Worm (Caenorhabditis elegans) whole organism, mixed stage, embryonic: ENCODE data around the gene T23G4.2.

Experiments
- M03D4.4 ChIP-seq: sonication (generic microtip); optimal IDR thresholded peaks from 2 replicates; lab custom pipeline; 2017; ENCODE audit warnings: mild to moderate bottlenecking, missing genetic modification characterization, missing compliant biosample characterization
- bed-3 ChIP-seq: fragments of 200-800 bp; sonication (Bioruptor generic); optimal IDR thresholded peaks from 3 replicates; lab custom pipeline; 2018; ENCODE audit warnings: mild to moderate bottlenecking, missing genetic modification characterization, moderate library complexity, missing compliant biosample characterization
- blmp-1 ChIP-seq: fragments of 150-350 bp; optimal IDR thresholded peaks from 2 replicates; lab custom pipeline; 2014; ENCODE audit warnings: missing biosample characterization, missing genetic modification characterization
- ceh-39 ChIP-seq: fragments of 150-350 bp; optimal IDR thresholded peaks from 2 replicates; lab custom pipeline; 2014; ENCODE audit warnings: missing biosample characterization, missing genetic modification characterization
- ceh-43 ChIP-seq: fragments of 200-800 bp; sonication (Bioruptor generic); optimal IDR thresholded peaks from 2 replicates; lab custom pipeline; 2018; ENCODE audit warnings: mild to moderate bottlenecking, missing genetic modification characterization, moderate library complexity, missing compliant biosample characterization
- ceh-83 ChIP-seq: fragments of 200-800 bp; sonication (Bioruptor generic); optimal IDR thresholded peaks from 2 replicates; lab custom pipeline; 2018; ENCODE audit warnings: mild to moderate bottlenecking, missing genetic modification characterization, missing compliant biosample characterization
- ces-1 ChIP-seq: fragments of 150-350 bp; optimal IDR thresholded peaks from 2 replicates; lab custom pipeline; 2014; ENCODE audit warnings: missing biosample characterization, missing genetic modification reagents, missing genetic modification characterization
- cnd-1 ChIP-seq: fragments of 200-800 bp; sonication (Bioruptor generic); optimal IDR thresholded peaks from 2 replicates; lab custom pipeline; 2018; ENCODE audit warnings: mild to moderate bottlenecking, missing genetic modification characterization, missing compliant biosample characterization
- drap-1 ChIP-seq: fragments of 200-800 bp; sonication (Bioruptor generic); optimal IDR thresholded peaks from 3 replicates; lab custom pipeline; 2018; ENCODE audit warnings: mild to moderate bottlenecking, missing genetic modification characterization, missing compliant biosample characterization
- elt-1 ChIP-seq: sonication (generic microtip); optimal IDR thresholded peaks from 2 replicates; lab custom pipeline; 2017; ENCODE audit warnings: missing genetic modification characterization, mild to moderate bottlenecking, missing compliant biosample characterization, antibody characterized with exemption, moderate library complexity, borderline replicate concordance; ENCODE audit not compliant: insufficient read depth
- elt-3 ChIP-seq: fragments of 150-350 bp; optimal IDR thresholded peaks from 2 replicates; lab custom pipeline; 2014; ENCODE audit warnings: missing biosample characterization, missing genetic modification characterization
- flh-1 ChIP-seq: fragments of 200-800 bp; sonication (Bioruptor generic); optimal IDR thresholded peaks from 2 replicates; lab custom pipeline; 2018; ENCODE audit warnings: mild to moderate bottlenecking, missing genetic modification characterization, moderate library complexity, missing compliant biosample characterization
- ham-2 ChIP-seq: fragments of 200-800 bp; sonication (Bioruptor generic); optimal IDR thresholded peaks from 2 replicates; lab custom pipeline; 2018; ENCODE audit warnings: mild to moderate bottlenecking, missing genetic modification characterization, missing compliant biosample characterization
- hlh-1 ChIP-seq: fragments of 150-350 bp; optimal IDR thresholded peaks from 2 replicates; lab custom pipeline; 2014; ENCODE audit warnings: missing biosample characterization, missing genetic modification reagents, missing genetic modification characterization
- lin-13 ChIP-seq: fragments of 150-350 bp; optimal IDR thresholded peaks from 2 replicates; lab custom pipeline; 2014; ENCODE audit warnings: missing biosample characterization, missing genetic modification characterization
- lin-32 ChIP-seq: fragments of 200-800 bp; sonication (Bioruptor generic); optimal IDR thresholded peaks from 2 replicates; lab custom pipeline; 2018; ENCODE audit warnings: mild to moderate bottlenecking, missing genetic modification characterization, missing compliant biosample characterization
- lsy-2 ChIP-seq: fragments of 150-350 bp; optimal IDR thresholded peaks from 2 replicates; lab custom pipeline; 2014; ENCODE audit warnings: missing biosample characterization, missing genetic modification characterization
- mab-5 ChIP-seq: fragments of 150-350 bp; optimal IDR thresholded peaks from 2 replicates; lab custom pipeline; 2014; ENCODE audit warnings: missing biosample characterization, missing genetic modification characterization
- mep-1 ChIP-seq: fragments of 150-350 bp; optimal IDR thresholded peaks from 2 replicates; lab custom pipeline; 2017; ENCODE audit warnings: missing biosample characterization, missing genetic modification reagents, missing genetic modification characterization, inconsistent platforms
- mls-2 ChIP-seq: sonication (generic microtip); optimal IDR thresholded peaks from 2 replicates; lab custom pipeline; 2016; ENCODE audit warnings: mild to moderate bottlenecking, missing genetic modification characterization, moderate library complexity, missing compliant biosample characterization
- nhr-12 ChIP-seq: fragments of 150-350 bp; optimal IDR thresholded peaks from 2 replicates; lab custom pipeline; 2014; ENCODE audit warnings: missing biosample characterization, missing genetic modification characterization
- nhr-2 ChIP-seq: fragments of 150-350 bp; optimal IDR thresholded peaks from 2 replicates; lab custom pipeline; 2014; ENCODE audit warnings: missing biosample characterization, missing genetic modification characterization
- nhr-237 ChIP-seq: fragments of 150-350 bp; optimal IDR thresholded peaks from 2 replicates; lab custom pipeline; 2014; ENCODE audit warnings: missing biosample characterization, missing genetic modification characterization
- nhr-28 ChIP-seq: fragments of 150-350 bp; optimal IDR thresholded peaks from 2 replicates; lab custom pipeline; 2014; ENCODE audit warnings: missing biosample characterization, missing genetic modification characterization
- nhr-76 ChIP-seq: sonication (generic microtip); optimal IDR thresholded peaks from 2 replicates; lab custom pipeline; 2017; ENCODE audit warnings: missing biosample characterization, missing genetic modification characterization
- pha-4 ChIP-seq: fragments of 150-350 bp; optimal IDR thresholded peaks from 2 replicates; lab custom pipeline; 2018; ENCODE audit warnings: missing biosample characterization, missing genetic modification reagents, missing genetic modification characterization
- sem-2 ChIP-seq: fragments of 200-800 bp; sonication (Bioruptor generic); optimal IDR thresholded peaks from 2 replicates; lab custom pipeline; 2018; ENCODE audit warnings: mild to moderate bottlenecking, missing genetic modification characterization, missing compliant biosample characterization
- snpc-4 ChIP-seq: fragments of 150-350 bp; optimal IDR thresholded peaks from 2 replicates; lab custom pipeline; 2014; ENCODE audit warnings: missing biosample characterization, missing genetic modification characterization
- sptf-1 ChIP-seq: sonication (generic microtip); optimal IDR thresholded peaks from 2 replicates; lab custom pipeline; 2017; ENCODE audit warnings: mild to moderate bottlenecking, missing genetic modification characterization, moderate library complexity, missing compliant biosample characterization
- tbx-8 ChIP-seq: fragments of 200-800 bp; sonication (Bioruptor generic); optimal IDR thresholded peaks from 2 replicates; lab custom pipeline; 2018; ENCODE audit warnings: mild to moderate bottlenecking, missing genetic modification characterization, moderate library complexity, missing compliant biosample characterization
- unc-120 ChIP-seq: sonication (generic microtip); optimal IDR thresholded peaks from 2 replicates; lab custom pipeline; 2017; ENCODE audit warnings: missing genetic modification characterization, missing compliant biosample characterization; ENCODE audit not compliant: poor library complexity, severe bottlenecking
- unc-39 ChIP-seq: fragments of 150-350 bp; optimal IDR thresholded peaks from 2 replicates; lab custom pipeline; 2014; ENCODE audit warnings: missing biosample characterization, missing genetic modification characterization
- unc-62 ChIP-seq: fragments of 150-350 bp; optimal IDR thresholded peaks from 2 replicates; lab custom pipeline; 2014; ENCODE audit warnings: missing biosample characterization, missing genetic modification reagents, missing genetic modification characterization
- zip-8 ChIP-seq: fragments of 150-350 bp; optimal IDR thresholded peaks from 2 replicates; lab custom pipeline; 2014; ENCODE audit warnings: missing biosample characterization, missing genetic modification characterization
- ztf-11 ChIP-seq: fragments of 150-350 bp; optimal IDR thresholded peaks from 2 replicates; lab custom pipeline; 2014; ENCODE audit warnings: missing biosample characterization, missing genetic modification characterization

Gene T23G4.2

ce11 chrIV:13696900-13697299 lies 7.5 kb upstream of the T23G4.2 start:
- TF ChIP-seq lin-32 (GFP tag; lab: Kevin White, UChicago) = no peak
- TF ChIP-seq hlh-1 (tag; lab: Kevin White, UChicago) = no peak
- TF ChIP-seq blmp-1 (tag; lab: Kevin White, UChicago) = no peak
- TF ChIP-seq flh-1 (GFP tag; lab: Kevin White, UChicago) = no peak
- TF ChIP-seq bed-3 (GFP tag; lab: Kevin White, UChicago) = no peak
- TF ChIP-seq drap-1 (GFP tag; lab: Kevin White, UChicago) = no peak
- no peak for TF ChIP-seq tbx-8
- no peak for TF ChIP-seq ceh-39 (tag; lab: Kevin White, UChicago)
- no peak for TF ChIP-seq unc-120 (tag; lab: Kevin White, UChicago)
- no peak for TF ChIP-seq ham-2 (GFP tag; lab: Kevin White, UChicago)
- no peak for TF ChIP-seq mab-5 (tag; lab: Kevin White, UChicago)
- no peak for TF ChIP-seq cnd-1 (tag; lab: Kevin White, UChicago)
- TF ChIP-seq, all 35 proteins: peak for 0

DNA sequence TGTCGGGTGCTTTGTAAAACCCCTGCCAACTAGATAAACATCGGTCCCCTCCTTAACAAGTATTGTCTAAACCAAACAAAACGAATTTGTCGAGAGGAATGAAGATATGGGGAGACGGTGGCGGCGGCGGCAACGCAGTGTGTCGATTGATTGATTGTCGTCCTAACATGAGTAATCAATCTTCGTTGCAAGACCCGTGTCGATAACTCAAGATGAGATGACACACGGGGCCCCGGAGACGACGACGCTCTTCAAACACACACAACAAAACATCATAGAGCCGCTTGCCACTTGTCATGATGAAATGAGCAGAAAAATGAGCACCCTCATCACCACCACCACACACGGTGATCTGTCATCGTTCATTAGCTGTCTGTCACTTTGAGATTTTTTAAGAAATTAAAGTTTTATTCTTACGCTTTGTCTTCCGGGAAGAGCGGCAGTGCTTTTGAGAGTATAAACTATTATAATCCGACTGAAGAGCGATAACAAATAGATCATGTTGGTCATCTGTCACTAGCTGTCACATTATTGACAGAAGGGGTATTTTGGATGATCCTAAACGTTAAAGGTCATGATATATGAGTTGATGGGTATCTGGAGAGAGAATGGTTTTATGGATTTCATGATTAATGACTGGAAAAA lies 6.5 kb upstream of the T23G4.2 start:
- TF ChIP-seq mab-5 (tag; lab: Kevin White, UChicago) (peak; percentile 70), bed-3 (GFP tag; lab: Kevin White, UChicago) (no peak), M03D4.4 (tag; lab: Kevin White, UChicago) (no peak), sptf-1 (no peak), nhr-28 (no peak), ham-2 (GFP tag; lab: Kevin White, UChicago) (no peak), blmp-1 (tag; lab: Kevin White, UChicago) (no peak), lin-32 (GFP tag; lab: Kevin White, UChicago) (no peak), snpc-4 (tag; lab: Kevin White, UChicago) (no peak), elt-3 (no peak), lsy-2 (tag; lab: Kevin White, UChicago) (no peak), ces-1 (no peak), ztf-11 (tag; lab: Kevin White, UChicago) (no peak), nhr-2 (tag; lab: Kevin White, UChicago) (peak; percentile 82), lin-13 (tag; lab: Kevin White, UChicago) (no peak), unc-39 (no peak), unc-62 (peak; percentile 99), tbx-8 (no peak), ceh-83 (GFP tag; lab: Kevin White, UChicago) (no peak), drap-1 (GFP tag; lab: Kevin White, UChicago) (no peak), ceh-39 (tag; lab: Kevin White, UChicago) (no peak), ceh-43 (GFP tag; lab: Kevin White, UChicago) (no peak), nhr-237 (tag; lab: Kevin White, UChicago) (no peak), sem-2 (GFP tag; lab: Kevin White, UChicago) (no peak), pha-4 (tag; lab: Kevin White, UChicago) (no peak), zip-8 (tag; lab: Kevin White, UChicago) (no peak), nhr-76 (tag; lab: Kevin White, UChicago) (no peak), unc-120 (tag; lab: Kevin White, UChicago) (peak; percentile 33), flh-1 (GFP tag; lab: Kevin White, UChicago) (no peak), nhr-12 (tag; lab: Kevin White, UChicago) (no peak), mls-2 (no peak), mep-1 (tag; lab: Kevin White, UChicago) (no peak), elt-1 (peak; percentile 29), cnd-1 (tag; lab: Kevin White, UChicago) (no peak), hlh-1 (tag; lab: Kevin White, UChicago) (peak; percentile 44)
- TF ChIP-seq, all 35 proteins: peak for 6

DNA sequence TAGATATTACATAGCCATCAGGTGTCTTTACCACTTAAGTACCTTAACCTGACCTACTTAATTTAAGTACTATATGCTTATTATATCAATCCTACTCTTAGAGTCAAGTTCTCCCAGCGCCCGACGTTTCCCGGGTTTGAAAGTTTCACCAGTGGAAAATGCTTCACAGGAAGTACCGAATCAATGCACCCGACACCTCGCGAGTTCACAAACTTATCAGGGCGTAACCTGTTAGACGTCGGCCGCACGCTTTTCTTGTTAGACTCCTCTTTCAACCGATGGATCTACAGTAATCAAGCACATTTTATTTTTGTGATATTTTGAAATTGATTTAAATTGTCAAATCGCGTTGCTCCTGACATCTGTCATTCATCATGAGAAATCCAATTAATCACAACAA lies 5.9 kb upstream of the T23G4.2 start:
- TF ChIP-seq bed-3 (GFP tag; lab: Kevin White, UChicago) (no peak), ztf-11 (tag; lab: Kevin White, UChicago) (no peak), ham-2 (GFP tag; lab: Kevin White, UChicago) (no peak), sem-2 (GFP tag; lab: Kevin White, UChicago) (no peak), lin-32 (GFP tag; lab: Kevin White, UChicago) (no peak), snpc-4 (tag; lab: Kevin White, UChicago) (no peak), blmp-1 (tag; lab: Kevin White, UChicago) (no peak), ceh-39 (tag; lab: Kevin White, UChicago) (no peak), nhr-2 (tag; lab: Kevin White, UChicago) (no peak), lin-13 (tag; lab: Kevin White, UChicago) (no peak), sptf-1 (no peak), nhr-76 (tag; lab: Kevin White, UChicago) (no peak), pha-4 (tag; lab: Kevin White, UChicago) (no peak), flh-1 (GFP tag; lab: Kevin White, UChicago) (no peak), mab-5 (tag; lab: Kevin White, UChicago) (no peak), elt-1 (no peak), unc-62 (no peak)
